Fruit fly (Drosophila melanogaster): Measurements from ENCODE around the gene org-1.

Gene org-1

dm6 chrX:8442912-8443311 is 12.0 kb downstream of the org-1 start:
- TF ChIP-seq Dll (optimal IDR thresholded peaks at IDR 0.05): no peak
- no peak for TF ChIP-seq EcR (GFP tag; optimal IDR thresholded peaks at IDR 0.05)
- TF ChIP-seq CG8478 (optimal IDR thresholded peaks at IDR 0.05): no peak
- no peak for TF ChIP-seq pan (optimal IDR thresholded peaks at IDR 0.05)
- TF ChIP-seq usp (GFP tag; optimal IDR thresholded peaks at IDR 0.05): no peak
- no peak for TF ChIP-seq psq (optimal IDR thresholded peaks at IDR 0.05)

dm6 chrX:8442161-8442560 is 12.7 kb downstream of the org-1 start, which contains the start of gene CG12123:
Gene CG12123 (minus strand): TSS chrX:8442348.
- no peak for TF ChIP-seq CG8478 (optimal IDR thresholded peaks at IDR 0.05)
- TF ChIP-seq EcR (GFP tag; optimal IDR thresholded peaks at IDR 0.05): no peak
- no peak for TF ChIP-seq psq (optimal IDR thresholded peaks at IDR 0.05)
- TF ChIP-seq Dll (optimal IDR thresholded peaks at IDR 0.05): no peak
- no peak for TF ChIP-seq usp (GFP tag; optimal IDR thresholded peaks at IDR 0.05)
- TF ChIP-seq pan (optimal IDR thresholded peaks at IDR 0.05): no peak

- TF ChIP-seq EcR (GFP tag; optimal IDR thresholded peaks at IDR 0.05): no peak
- TF ChIP-seq usp (GFP tag; optimal IDR thresholded peaks at IDR 0.05): no peak
- no peak for TF ChIP-seq psq (optimal IDR thresholded peaks at IDR 0.05)
- no peak for TF ChIP-seq Dll (optimal IDR thresholded peaks at IDR 0.05)
- no peak for TF ChIP-seq CG8478 (optimal IDR thresholded peaks at IDR 0.05)
- no peak for TF ChIP-seq pan (optimal IDR thresholded peaks at IDR 0.05)
Measured at dm6 chrX:8437285-8438110, 17.4 kb downstream of the org-1 start, which contains the start of gene Miga. Gene Miga (minus strand): TSS chrX:8437820.

dm6 chrX:8436656-8437284 is 18.1 kb downstream of the org-1 start, which contains the start of gene CG1440:
Gene CG1440 (plus strand): TSS chrX:8437057.
- TF ChIP-seq EcR (GFP tag; optimal IDR thresholded peaks at IDR 0.05) (no peak), pan (optimal IDR thresholded peaks at IDR 0.05) (peak; percentile 39)

- TF ChIP-seq CG8478 (optimal IDR thresholded peaks at IDR 0.05): no peak
- TF ChIP-seq pan (optimal IDR thresholded peaks at IDR 0.05): no peak
- no peak for TF ChIP-seq Dll (optimal IDR thresholded peaks at IDR 0.05)
- no peak for TF ChIP-seq psq (optimal IDR thresholded peaks at IDR 0.05)
Measured at dm6 chrX:8433709-8434108, 21.2 kb downstream of the org-1 start, which contains the start of gene CG32712. Gene CG32712 (minus strand): TSS chrX:8433809.

- no peak for TF ChIP-seq usp (GFP tag; optimal IDR thresholded peaks at IDR 0.05)
- no peak for TF ChIP-seq Dll (optimal IDR thresholded peaks at IDR 0.05)
- no peak for TF ChIP-seq psq (optimal IDR thresholded peaks at IDR 0.05)
- TF ChIP-seq EcR (GFP tag; optimal IDR thresholded peaks at IDR 0.05): no peak
- no peak for TF ChIP-seq pan (optimal IDR thresholded peaks at IDR 0.05)
- no peak for TF ChIP-seq CG8478 (optimal IDR thresholded peaks at IDR 0.05)
Measured at dm6 chrX:8422643-8423042, 32.2 kb downstream of the org-1 start.

- TF ChIP-seq psq (optimal IDR thresholded peaks at IDR 0.05) (no peak), Dll (optimal IDR thresholded peaks at IDR 0.05) (no peak), usp (GFP tag; optimal IDR thresholded peaks at IDR 0.05) (no peak), pan (optimal IDR thresholded peaks at IDR 0.05) (no peak), CG8478 (optimal IDR thresholded peaks at IDR 0.05) (no peak), EcR (GFP tag; optimal IDR thresholded peaks at IDR 0.05) (no peak)
Measured at dm6 chrX:8421449-8421795, 33.4 kb downstream of the org-1 start.

- TF ChIP-seq psq (optimal IDR thresholded peaks at IDR 0.05) (no peak), usp (GFP tag; optimal IDR thresholded peaks at IDR 0.05) (no peak), pan (optimal IDR thresholded peaks at IDR 0.05) (peak; percentile 63), Dll (optimal IDR thresholded peaks at IDR 0.05) (no peak), EcR (GFP tag; optimal IDR thresholded peaks at IDR 0.05) (peak; percentile 23 to 52)
Measured at dm6 chrX:8420772-8421448, 34.0 kb downstream of the org-1 start.

- TF ChIP-seq CG8478 (optimal IDR thresholded peaks at IDR 0.05): no peak
- no peak for TF ChIP-seq EcR (GFP tag; optimal IDR thresholded peaks at IDR 0.05)
- TF ChIP-seq usp (GFP tag; optimal IDR thresholded peaks at IDR 0.05): no peak
- TF ChIP-seq Dll (optimal IDR thresholded peaks at IDR 0.05): no peak
- no peak for TF ChIP-seq psq (optimal IDR thresholded peaks at IDR 0.05)
- no peak for TF ChIP-seq pan (optimal IDR thresholded peaks at IDR 0.05)
Measured at dm6 chrX:8419534-8419933, 35.3 kb downstream of the org-1 start.

dm6 chrX:8416956-8417355 is 37.9 kb downstream of the org-1 start:
- TF ChIP-seq Dll (optimal IDR thresholded peaks at IDR 0.05) (no peak), usp (GFP tag; optimal IDR thresholded peaks at IDR 0.05) (no peak), pan (optimal IDR thresholded peaks at IDR 0.05) (no peak), EcR (GFP tag; optimal IDR thresholded peaks at IDR 0.05) (no peak), psq (optimal IDR thresholded peaks at IDR 0.05) (no peak), CG8478 (optimal IDR thresholded peaks at IDR 0.05) (no peak)

- TF ChIP-seq EcR (GFP tag; optimal IDR thresholded peaks at IDR 0.05) (peak in 1 of 2 experiments; percentile 66), psq (optimal IDR thresholded peaks at IDR 0.05) (no peak)
Measured at dm6 chrX:8416209-8416608, 38.7 kb downstream of the org-1 start.

dm6 chrX:8415605-8416004 is 39.3 kb downstream of the org-1 start:
- TF ChIP-seq CG8478 (optimal IDR thresholded peaks at IDR 0.05): no peak
- no peak for TF ChIP-seq Dll (optimal IDR thresholded peaks at IDR 0.05)
- TF ChIP-seq EcR (GFP tag; optimal IDR thresholded peaks at IDR 0.05): no peak
- TF ChIP-seq pan (optimal IDR thresholded peaks at IDR 0.05): no peak
- TF ChIP-seq usp (GFP tag; optimal IDR thresholded peaks at IDR 0.05): no peak
- TF ChIP-seq psq (optimal IDR thresholded peaks at IDR 0.05): no peak
